Worm (Caenorhabditis elegans) whole organism, mixed stage, embryonic: Measurements from ENCODE around the gene F13H10.3.
A peak's percentile ranks its signal among the peaks of the same experiment; 100 is the strongest.

Source experiments
- M03D4.4 ChIP-seq: sonication (generic microtip); optimal IDR thresholded peaks from 2 replicates; lab custom pipeline; 2017; ENCODE audit warnings: mild to moderate bottlenecking, missing genetic modification characterization, missing compliant biosample characterization
- bed-3 ChIP-seq: fragments of 200-800 bp; sonication (Bioruptor generic); optimal IDR thresholded peaks from 3 replicates; lab custom pipeline; 2018; ENCODE audit warnings: mild to moderate bottlenecking, missing genetic modification characterization, moderate library complexity, missing compliant biosample characterization
- blmp-1 ChIP-seq: fragments of 150-350 bp; optimal IDR thresholded peaks from 2 replicates; lab custom pipeline; 2014; ENCODE audit warnings: missing biosample characterization, missing genetic modification characterization
- ceh-43 ChIP-seq: fragments of 200-800 bp; sonication (Bioruptor generic); optimal IDR thresholded peaks from 2 replicates; lab custom pipeline; 2018; ENCODE audit warnings: mild to moderate bottlenecking, missing genetic modification characterization, moderate library complexity, missing compliant biosample characterization
- ceh-83 ChIP-seq: fragments of 200-800 bp; sonication (Bioruptor generic); optimal IDR thresholded peaks from 2 replicates; lab custom pipeline; 2018; ENCODE audit warnings: mild to moderate bottlenecking, missing genetic modification characterization, missing compliant biosample characterization
- ces-1 ChIP-seq: fragments of 150-350 bp; optimal IDR thresholded peaks from 2 replicates; lab custom pipeline; 2014; ENCODE audit warnings: missing biosample characterization, missing genetic modification reagents, missing genetic modification characterization
- cnd-1 ChIP-seq: fragments of 200-800 bp; sonication (Bioruptor generic); optimal IDR thresholded peaks from 2 replicates; lab custom pipeline; 2018; ENCODE audit warnings: mild to moderate bottlenecking, missing genetic modification characterization, missing compliant biosample characterization
- drap-1 ChIP-seq: fragments of 200-800 bp; sonication (Bioruptor generic); optimal IDR thresholded peaks from 3 replicates; lab custom pipeline; 2018; ENCODE audit warnings: mild to moderate bottlenecking, missing genetic modification characterization, missing compliant biosample characterization
- elt-1 ChIP-seq: sonication (generic microtip); optimal IDR thresholded peaks from 2 replicates; lab custom pipeline; 2017; ENCODE audit warnings: missing genetic modification characterization, mild to moderate bottlenecking, missing compliant biosample characterization, antibody characterized with exemption, moderate library complexity, borderline replicate concordance; ENCODE audit not compliant: insufficient read depth
- elt-3 ChIP-seq: fragments of 150-350 bp; optimal IDR thresholded peaks from 2 replicates; lab custom pipeline; 2014; ENCODE audit warnings: missing biosample characterization, missing genetic modification characterization
- flh-1 ChIP-seq: fragments of 200-800 bp; sonication (Bioruptor generic); optimal IDR thresholded peaks from 2 replicates; lab custom pipeline; 2018; ENCODE audit warnings: mild to moderate bottlenecking, missing genetic modification characterization, moderate library complexity, missing compliant biosample characterization
- ham-2 ChIP-seq: fragments of 200-800 bp; sonication (Bioruptor generic); optimal IDR thresholded peaks from 2 replicates; lab custom pipeline; 2018; ENCODE audit warnings: mild to moderate bottlenecking, missing genetic modification characterization, missing compliant biosample characterization
- hlh-1 ChIP-seq: fragments of 150-350 bp; optimal IDR thresholded peaks from 2 replicates; lab custom pipeline; 2014; ENCODE audit warnings: missing biosample characterization, missing genetic modification reagents, missing genetic modification characterization
- lin-13 ChIP-seq: fragments of 150-350 bp; optimal IDR thresholded peaks from 2 replicates; lab custom pipeline; 2014; ENCODE audit warnings: missing biosample characterization, missing genetic modification characterization
- lin-32 ChIP-seq: fragments of 200-800 bp; sonication (Bioruptor generic); optimal IDR thresholded peaks from 2 replicates; lab custom pipeline; 2018; ENCODE audit warnings: mild to moderate bottlenecking, missing genetic modification characterization, missing compliant biosample characterization
- lsy-2 ChIP-seq: fragments of 150-350 bp; optimal IDR thresholded peaks from 2 replicates; lab custom pipeline; 2014; ENCODE audit warnings: missing biosample characterization, missing genetic modification characterization
- mab-5 ChIP-seq: fragments of 150-350 bp; optimal IDR thresholded peaks from 2 replicates; lab custom pipeline; 2014; ENCODE audit warnings: missing biosample characterization, missing genetic modification characterization
- mep-1 ChIP-seq: fragments of 150-350 bp; optimal IDR thresholded peaks from 2 replicates; lab custom pipeline; 2017; ENCODE audit warnings: missing biosample characterization, missing genetic modification reagents, missing genetic modification characterization, inconsistent platforms
- mls-2 ChIP-seq: sonication (generic microtip); optimal IDR thresholded peaks from 2 replicates; lab custom pipeline; 2016; ENCODE audit warnings: mild to moderate bottlenecking, missing genetic modification characterization, moderate library complexity, missing compliant biosample characterization
- nhr-12 ChIP-seq: fragments of 150-350 bp; optimal IDR thresholded peaks from 2 replicates; lab custom pipeline; 2014; ENCODE audit warnings: missing biosample characterization, missing genetic modification characterization
- nhr-2 ChIP-seq: fragments of 150-350 bp; optimal IDR thresholded peaks from 2 replicates; lab custom pipeline; 2014; ENCODE audit warnings: missing biosample characterization, missing genetic modification characterization
- nhr-237 ChIP-seq: fragments of 150-350 bp; optimal IDR thresholded peaks from 2 replicates; lab custom pipeline; 2014; ENCODE audit warnings: missing biosample characterization, missing genetic modification characterization
- nhr-28 ChIP-seq: fragments of 150-350 bp; optimal IDR thresholded peaks from 2 replicates; lab custom pipeline; 2014; ENCODE audit warnings: missing biosample characterization, missing genetic modification characterization
- nhr-76 ChIP-seq: sonication (generic microtip); optimal IDR thresholded peaks from 2 replicates; lab custom pipeline; 2017; ENCODE audit warnings: missing biosample characterization, missing genetic modification characterization
- pha-4 ChIP-seq: fragments of 150-350 bp; optimal IDR thresholded peaks from 2 replicates; lab custom pipeline; 2018; ENCODE audit warnings: missing biosample characterization, missing genetic modification reagents, missing genetic modification characterization
- snpc-4 ChIP-seq: fragments of 150-350 bp; optimal IDR thresholded peaks from 2 replicates; lab custom pipeline; 2014; ENCODE audit warnings: missing biosample characterization, missing genetic modification characterization
- sptf-1 ChIP-seq: sonication (generic microtip); optimal IDR thresholded peaks from 2 replicates; lab custom pipeline; 2017; ENCODE audit warnings: mild to moderate bottlenecking, missing genetic modification characterization, moderate library complexity, missing compliant biosample characterization
- tbx-8 ChIP-seq: fragments of 200-800 bp; sonication (Bioruptor generic); optimal IDR thresholded peaks from 2 replicates; lab custom pipeline; 2018; ENCODE audit warnings: mild to moderate bottlenecking, missing genetic modification characterization, moderate library complexity, missing compliant biosample characterization
- unc-120 ChIP-seq: sonication (generic microtip); optimal IDR thresholded peaks from 2 replicates; lab custom pipeline; 2017; ENCODE audit warnings: missing genetic modification characterization, missing compliant biosample characterization; ENCODE audit not compliant: poor library complexity, severe bottlenecking
- unc-39 ChIP-seq: fragments of 150-350 bp; optimal IDR thresholded peaks from 2 replicates; lab custom pipeline; 2014; ENCODE audit warnings: missing biosample characterization, missing genetic modification characterization
- unc-62 ChIP-seq: fragments of 150-350 bp; optimal IDR thresholded peaks from 2 replicates; lab custom pipeline; 2014; ENCODE audit warnings: missing biosample characterization, missing genetic modification reagents, missing genetic modification characterization
- zip-8 ChIP-seq: fragments of 150-350 bp; optimal IDR thresholded peaks from 2 replicates; lab custom pipeline; 2014; ENCODE audit warnings: missing biosample characterization, missing genetic modification characterization
- ztf-11 ChIP-seq: fragments of 150-350 bp; optimal IDR thresholded peaks from 2 replicates; lab custom pipeline; 2014; ENCODE audit warnings: missing biosample characterization, missing genetic modification characterization

F13H10.3 gene

DNA sequence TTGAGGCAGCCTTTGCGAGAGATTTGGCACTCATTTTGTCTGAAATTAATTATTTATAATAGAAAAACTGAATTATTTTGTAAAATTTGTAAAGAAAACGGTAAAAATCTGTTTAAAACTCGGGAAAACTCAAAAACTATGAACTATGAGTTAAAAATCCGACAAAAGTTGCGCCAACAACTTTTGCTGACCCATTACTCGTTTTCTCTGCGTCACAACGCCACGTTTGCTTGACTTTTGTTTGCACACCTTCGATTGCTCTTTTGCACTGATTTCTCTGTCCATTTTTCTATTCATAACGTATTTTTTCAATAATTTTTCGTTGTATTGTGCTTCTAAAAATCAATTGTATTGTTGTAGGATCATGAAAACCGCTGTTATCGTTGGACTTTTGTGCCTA lies 20.5 kb upstream of the F13H10.3 start, which contains the start of gene fkb-1:
Gene fkb-1, plus strand, starts transcription at position 361 of the 400 bp plus-strand sequence.
- TF ChIP-seq unc-39 (tag; lab: Kevin White, UChicago) = no peak
- TF ChIP-seq elt-1 = no peak
- no peak for TF ChIP-seq ces-1 (GFP tag; lab: Kevin White, UChicago)
- TF ChIP-seq lin-32 (GFP tag; lab: Kevin White, UChicago) = no peak
- TF ChIP-seq mep-1 (tag; lab: Kevin White, UChicago) = peak; percentile 5
- no peak for TF ChIP-seq bed-3 (GFP tag; lab: Kevin White, UChicago)
- no peak for TF ChIP-seq nhr-12 (tag; lab: Kevin White, UChicago)
- TF ChIP-seq hlh-1 (tag; lab: Kevin White, UChicago) = peak; percentile 3
- peak; percentile 80 for TF ChIP-seq lin-13 (tag; lab: Kevin White, UChicago)
- TF ChIP-seq ztf-11 (tag; lab: Kevin White, UChicago) = no peak
- TF ChIP-seq ham-2 = no peak
- TF ChIP-seq nhr-28 = no peak

DNA sequence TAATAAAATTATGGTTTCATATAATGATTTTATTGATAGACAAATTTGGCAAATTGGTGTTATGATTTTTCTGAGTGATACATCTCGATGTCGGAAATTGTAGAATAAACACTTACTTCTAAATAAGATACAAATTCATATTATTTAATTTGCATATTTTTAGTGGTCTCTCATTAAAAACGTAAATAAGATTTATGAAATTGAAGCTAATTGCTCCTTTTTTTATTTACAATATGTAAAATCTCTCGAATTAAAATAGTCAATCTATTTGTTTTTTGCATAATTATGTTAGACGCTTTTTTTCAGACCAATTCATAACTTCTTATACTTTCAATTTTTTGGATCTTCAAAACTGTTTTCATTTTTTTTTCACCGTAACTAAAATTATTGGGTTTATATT lies 16.5 kb upstream of the F13H10.3 start, which contains the start of gene hrg-6:
Gene hrg-6, plus strand, starts transcription at position 301 of the 400 bp plus-strand sequence.
- TF ChIP-seq nhr-2 (no peak), unc-39 (tag; lab: Kevin White, UChicago) (no peak), hlh-1 (tag; lab: Kevin White, UChicago) (no peak), sptf-1 (tag; lab: Kevin White, UChicago) (no peak), bed-3 (GFP tag; lab: Kevin White, UChicago) (no peak), ces-1 (GFP tag; lab: Kevin White, UChicago) (no peak)

- TF ChIP-seq zip-8 (tag; lab: Kevin White, UChicago) = no peak
- TF ChIP-seq nhr-76 = no peak
- no peak for TF ChIP-seq tbx-8 (GFP tag; lab: Kevin White, UChicago)
- TF ChIP-seq mab-5 (tag; lab: Kevin White, UChicago) = no peak
- TF ChIP-seq hlh-1 (tag; lab: Kevin White, UChicago) = no peak
- no peak for TF ChIP-seq lin-13 (tag; lab: Kevin White, UChicago)
- TF ChIP-seq ztf-11 (tag; lab: Kevin White, UChicago) = no peak
- no peak for TF ChIP-seq ceh-43 (GFP tag; lab: Kevin White, UChicago)
- no peak for TF ChIP-seq M03D4.4 (tag; lab: Kevin White, UChicago)
- no peak for TF ChIP-seq mls-2 (tag; lab: Kevin White, UChicago)
Measured at ce11 chrIV:11031640-11032039, 15.9 kb upstream of the F13H10.3 start.

DNA sequence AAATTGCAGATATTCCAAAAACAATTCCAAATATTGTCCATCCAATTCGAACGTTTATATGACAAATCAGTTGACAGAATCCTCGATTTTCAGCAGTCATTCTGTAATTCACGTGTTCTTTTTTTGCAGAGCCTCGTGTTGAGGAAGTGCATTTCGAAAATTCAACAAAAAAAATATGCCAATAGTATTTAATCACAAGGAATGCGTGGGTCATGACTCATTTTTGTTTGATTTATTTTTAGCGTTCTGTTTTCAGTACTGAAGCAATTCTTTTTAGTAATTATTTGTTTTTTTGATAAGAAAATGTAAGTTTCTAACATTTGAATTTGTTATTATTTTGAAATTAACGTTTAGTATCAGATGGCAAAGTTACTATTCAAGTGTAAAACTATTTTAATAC lies 15.1 kb upstream of the F13H10.3 start, which contains the start of gene hrg-4:
Gene hrg-4, minus strand, starts transcription at position 101 of the 400 bp plus-strand sequence.
- TF ChIP-seq ztf-11 (tag; lab: Kevin White, UChicago) (no peak), cnd-1 (tag; lab: Kevin White, UChicago) (no peak), nhr-76 (no peak), lin-32 (GFP tag; lab: Kevin White, UChicago) (no peak), elt-3 (tag; lab: Kevin White, UChicago) (no peak), nhr-12 (tag; lab: Kevin White, UChicago) (no peak), nhr-28 (no peak), nhr-237 (tag; lab: Kevin White, UChicago) (no peak), ceh-83 (GFP tag; lab: Kevin White, UChicago) (no peak), drap-1 (GFP tag; lab: Kevin White, UChicago) (no peak), blmp-1 (tag; lab: Kevin White, UChicago) (no peak), mab-5 (tag; lab: Kevin White, UChicago) (no peak), unc-62 (GFP tag; lab: Kevin White, UChicago) (no peak), unc-39 (tag; lab: Kevin White, UChicago) (no peak)

DNA sequence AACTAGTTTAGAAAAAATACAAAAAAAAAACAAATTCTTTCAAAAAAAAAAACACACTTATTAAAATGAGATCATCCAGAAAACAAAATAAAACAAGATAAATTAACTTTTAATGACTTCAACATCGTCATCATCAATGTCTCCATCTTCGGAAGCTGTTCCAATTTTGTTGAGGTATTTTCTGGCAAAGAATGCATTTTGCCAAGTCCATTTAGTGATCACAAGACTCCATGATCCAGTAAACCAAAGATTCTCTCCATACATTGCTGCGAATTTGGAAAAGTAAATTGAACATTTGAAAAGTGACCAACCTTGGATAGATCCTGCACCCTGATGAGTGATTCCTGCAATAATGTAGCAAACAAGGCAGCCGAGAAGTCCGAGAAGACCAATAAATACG lies 14.4 kb upstream of the F13H10.3 start:
- TF ChIP-seq ztf-11 (tag; lab: Kevin White, UChicago) = no peak
- TF ChIP-seq lsy-2 (tag; lab: Kevin White, UChicago) = no peak
- no peak for TF ChIP-seq mls-2 (tag; lab: Kevin White, UChicago)
- no peak for TF ChIP-seq snpc-4 (tag; lab: Kevin White, UChicago)
- TF ChIP-seq nhr-2 = no peak
- TF ChIP-seq ceh-43 (GFP tag; lab: Kevin White, UChicago) = no peak
- no peak for TF ChIP-seq unc-120
- no peak for TF ChIP-seq unc-39 (tag; lab: Kevin White, UChicago)
- TF ChIP-seq flh-1 (GFP tag; lab: Kevin White, UChicago) = no peak
- no peak for TF ChIP-seq unc-62 (GFP tag; lab: Kevin White, UChicago)
- no peak for TF ChIP-seq ham-2
- no peak for TF ChIP-seq hlh-1 (tag; lab: Kevin White, UChicago)
- TF ChIP-seq zip-8 (tag; lab: Kevin White, UChicago) = no peak
- TF ChIP-seq sptf-1 (tag; lab: Kevin White, UChicago) = no peak
- no peak for TF ChIP-seq elt-1
- TF ChIP-seq pha-4 (tag; lab: Kevin White, UChicago) = no peak
- TF ChIP-seq, all 35 proteins: peak for 0
